Worm (Caenorhabditis elegans) whole organism, L4/young adult: ENCODE results near the gene rps-14.

Experiments used
- W03F9.2 ChIP-seq: fragments of 150-350 bp; optimal IDR thresholded peaks from 2 replicates; lab custom pipeline; 2014; ENCODE audit warnings: missing biosample characterization, missing genetic modification characterization
- dao-5 ChIP-seq: sonication (generic microtip); optimal IDR thresholded peaks from 2 replicates; lab custom pipeline; 2016; ENCODE audit warnings: missing genotype, missing genetic modification characterization, moderate library complexity, missing compliant biosample characterization
- him-1 ChIP-seq: sonication (generic microtip); optimal IDR thresholded peaks from 2 replicates; lab custom pipeline; 2016; ENCODE audit warnings: missing genotype, missing genetic modification reagents, missing genetic modification characterization, missing compliant biosample characterization

DNA sequence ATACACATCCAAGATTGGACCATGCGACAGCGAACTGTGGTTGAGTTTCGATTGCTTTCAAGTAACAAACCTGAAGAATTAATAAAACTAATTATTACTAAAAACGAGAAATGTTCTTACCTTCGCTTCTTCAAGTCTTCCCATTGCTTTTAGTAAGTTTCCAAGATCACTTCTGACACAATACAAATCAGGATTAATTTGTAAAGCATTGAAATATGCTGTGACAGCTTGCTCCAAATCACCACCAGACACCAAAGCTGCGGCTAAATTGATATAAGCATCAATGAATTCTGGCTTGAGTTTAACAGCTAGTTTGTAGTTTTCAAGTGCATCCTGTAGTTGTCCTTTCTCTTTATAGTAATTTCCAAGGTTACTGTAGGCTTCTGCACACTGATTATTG, 29.2 kb downstream of the rps-14 start:
- TF ChIP-seq him-1 (tag; lab: Kevin White, UChicago) = no peak
- no peak for TF ChIP-seq W03F9.2 (tag; lab: Kevin White, UChicago)
- TF ChIP-seq dao-5 = no peak
